Worm (Caenorhabditis elegans): ENCODE data around the gene pmp-1.

Gene pmp-1

ce11 chrII:6838977-6839376 is 44.6 kb downstream of the pmp-1 start (continued):
- peak; percentile 55 for TF ChIP-seq dmd-6 (GFP tag; IDR thresholded peaks at IDR 0.05)
- no peak for TF ChIP-seq fos-1 (tag; optimal IDR thresholded peaks at IDR 0.05)
- 0 out of 2 replicates have a peak, but pooled peaks have one; percentile 52 for TF ChIP-seq tra-1 (GFP tag; IDR thresholded peaks at IDR 0.05)
- TF ChIP-seq mep-1 (tag; optimal IDR thresholded peaks at IDR 0.05), result peak; percentile 41
- TF ChIP-seq unc-62 (GFP tag; optimal IDR thresholded peaks at IDR 0.05 in 1 of 2), result peak in 1 of 2 experiments; percentile 48
- no peak for TF ChIP-seq unc-62 (tag; optimal IDR thresholded peaks at IDR 0.05)
- no peak for TF ChIP-seq ceh-82 (tag; optimal IDR thresholded peaks at IDR 0.05)
- TF ChIP-seq nhr-42 (GFP tag; IDR thresholded peaks at IDR 0.05), result no peak
- peak in 1 of 2 experiments; percentile 49 for TF ChIP-seq lsy-2 (tag; optimal IDR thresholded peaks at IDR 0.05)
- TF ChIP-seq ceh-32 (tag; optimal IDR thresholded peaks at IDR 0.05; ENCODE audit: poor library complexity), result no peak
- TF ChIP-seq zfp-2 (tag; optimal IDR thresholded peaks at IDR 0.05), result no peak
- TF ChIP-seq nhr-237 (tag; optimal IDR thresholded peaks at IDR 0.05), result no peak
- TF ChIP-seq madf-9 (GFP tag; conservative IDR thresholded peaks at IDR 0.05), result 0 out of 2 replicates have a peak, but pooled peaks have one; percentile 46
- TF ChIP-seq dve-1 (tag; optimal IDR thresholded peaks at IDR 0.05; ENCODE audit: insufficient read depth), result peak; percentile 40
- 0 out of 2 replicates have a peak, but pooled peaks have one; percentile 3 for TF ChIP-seq set-16 (GFP tag; IDR thresholded peaks at IDR 0.05)
- peak; percentile 70 for TF ChIP-seq ztf-7 (tag; optimal IDR thresholded peaks at IDR 0.05)

- TF ChIP-seq lsy-2 (tag; optimal IDR thresholded peaks at IDR 0.05) (peak in 1 of 2 experiments; percentile 37), ceh-20 (GFP tag; IDR thresholded peaks at IDR 0.05) (peak; percentile 87), ceh-82 (tag; optimal IDR thresholded peaks at IDR 0.05) (no peak), hmg-1.1 (GFP tag; IDR thresholded peaks at IDR 0.05) (0 out of 2 replicates have a peak, but pooled peaks have one; percentile 35), mes-2 (tag; optimal IDR thresholded peaks at IDR 0.05; ENCODE audit: poor library complexity, severe bottlenecking) (peak; percentile 14), unc-62 (GFP tag; optimal IDR thresholded peaks at IDR 0.05 in 1 of 2) (peak in 1 of 2 experiments; percentile 99), unc-62 (tag; optimal IDR thresholded peaks at IDR 0.05) (peak; percentile 27), tra-1 (GFP tag; IDR thresholded peaks at IDR 0.05) (no peak), mdl-1 (tag; optimal IDR thresholded peaks at IDR 0.05) (peak in 1 of 2 experiments; percentile 51), hlh-30 (tag; optimal IDR thresholded peaks at IDR 0.05; ENCODE audit: insufficient read depth) (peak; percentile 13), lin-38 (GFP tag; IDR thresholded peaks at IDR 0.05) (no peak), nhr-10 (tag; optimal IDR thresholded peaks at IDR 0.05) (no peak), lin-15B (tag; optimal IDR thresholded peaks at IDR 0.05) (no peak), R02D3.7 (tag; optimal IDR thresholded peaks at IDR 0.05) (no peak), dve-1 (tag; optimal IDR thresholded peaks at IDR 0.05; ENCODE audit: insufficient read depth) (no peak), ctbp-1 (GFP tag; IDR thresholded peaks at IDR 0.05) (peak; percentile 62), snpc-4 (tag; optimal IDR thresholded peaks at IDR 0.05) (no peak), mdt-29 (GFP tag; IDR thresholded peaks at IDR 0.05) (no peak), hlh-11 (tag; optimal IDR thresholded peaks at IDR 0.05) (peak; percentile 31), Y5F2A.4 (GFP tag; optimal IDR thresholded peaks at IDR 0.05) (no peak), T26A8.4 (GFP tag; IDR thresholded peaks at IDR 0.05) (no peak), sdz-12 (GFP tag; optimal IDR thresholded peaks at IDR 0.05) (no peak), zfp-3 (GFP tag; conservative IDR thresholded peaks at IDR 0.05) (no peak)
These were observed 45.2 kb downstream of the pmp-1 start for ce11 chrII:6838270-6838878.

- TF ChIP-seq spr-1 (tag; optimal IDR thresholded peaks at IDR 0.05) (no peak), fos-1 (tag; optimal IDR thresholded peaks at IDR 0.05) (no peak), ceh-62 (tag; optimal IDR thresholded peaks at IDR 0.05) (no peak), nhr-48 (tag; optimal IDR thresholded peaks at IDR 0.05) (no peak), arid-1 (GFP tag; conservative IDR thresholded peaks at IDR 0.05) (no peak), tag-97 (GFP tag; IDR thresholded peaks at IDR 0.05) (no peak), spr-3 (GFP tag; optimal IDR thresholded peaks at IDR 0.05) (no peak), ctbp-1 (GFP tag; IDR thresholded peaks at IDR 0.05) (no peak), R02D3.7 (tag; optimal IDR thresholded peaks at IDR 0.05) (no peak), mdl-1 (tag; optimal IDR thresholded peaks at IDR 0.05) (no peak), duxl-1 (tag; optimal IDR thresholded peaks at IDR 0.05; ENCODE audit: poor library complexity) (no peak), hlh-11 (tag; optimal IDR thresholded peaks at IDR 0.05) (no peak), nhr-28 (tag; optimal IDR thresholded peaks at IDR 0.05) (peak; percentile 28), dmd-9 (GFP tag; IDR thresholded peaks at IDR 0.05) (no peak), zip-11 (GFP tag; IDR thresholded peaks at IDR 0.05) (no peak), dve-1 (tag; optimal IDR thresholded peaks at IDR 0.05; ENCODE audit: insufficient read depth) (peak; percentile 51), zag-1 (tag; optimal IDR thresholded peaks at IDR 0.05) (no peak), hmg-1.1 (GFP tag; IDR thresholded peaks at IDR 0.05) (no peak), nhr-102 (tag; optimal IDR thresholded peaks at IDR 0.05) (no peak)
These were observed 46.6 kb downstream of the pmp-1 start for ce11 chrII:6836762-6837566.

Measured in whole organism, L4 larva.